Fruit fly (Drosophila melanogaster) whole organism, embryonic: ENCODE results near the gene CG17221.

Experiments used
- Antp ChIP-seq: fragments of 200-800 bp; sonication (Bioruptor generic); optimal IDR thresholded peaks from 3 replicates; lab custom pipeline; 2016; ENCODE audit warnings: missing biosample characterization, missing genetic modification characterization
- Atf6 ChIP-seq: fragments of 200-800 bp; sonication (Bioruptor generic); IDR thresholded peaks from 2 replicates; pipeline ENCODE4 v1.3.6; 2022; ENCODE audit warnings: missing biosample characterization, missing genetic modification characterization
- CG12769 ChIP-seq: fragments of 200-800 bp; sonication (Bioruptor generic); optimal IDR thresholded peaks from 2 replicates; lab custom pipeline; 2019; ENCODE audit warnings: missing biosample characterization, mild to moderate bottlenecking, missing genetic modification characterization, moderate library complexity
- CG15011 ChIP-seq: fragments of 200-800 bp; sonication (Bioruptor generic); optimal IDR thresholded peaks from 3 replicates; lab custom pipeline; 2018; ENCODE audit warnings: missing biosample characterization, mild to moderate bottlenecking, missing genetic modification characterization
- CG1529 ChIP-seq: fragments of 200-800 bp; sonication (Bioruptor generic); optimal IDR thresholded peaks from 3 replicates; lab custom pipeline; 2018; ENCODE audit warnings: missing biosample characterization, missing genetic modification characterization
- CG18476 ChIP-seq: fragments of 200-800 bp; sonication (Bioruptor generic); optimal IDR thresholded peaks from 2 replicates; lab custom pipeline; 2016; ENCODE audit warnings: missing biosample characterization, mild to moderate bottlenecking, missing genetic modification characterization
- CG18599 ChIP-seq: fragments of 200-800 bp; sonication (Bioruptor generic); optimal IDR thresholded peaks from 3 replicates; lab custom pipeline; 2017; ENCODE audit warnings: missing biosample characterization, missing genetic modification characterization, mild to moderate bottlenecking, moderate library complexity, missing genetic modification reagents
- CG34376 ChIP-seq: fragments of 200-800 bp; sonication (Bioruptor generic); optimal IDR thresholded peaks from 2 replicates; lab custom pipeline; 2018; ENCODE audit warnings: missing biosample characterization, mild to moderate bottlenecking, missing genetic modification characterization
- CG42726 ChIP-seq: fragments of 200-800 bp; sonication (Bioruptor generic); IDR thresholded peaks from 2 replicates; pipeline ENCODE4 v1.3.6; 2022; ENCODE audit warnings: missing biosample characterization, missing genetic modification characterization; ENCODE audit not compliant: partially characterized antibody
- CG5180 ChIP-seq: fragments of 200-800 bp; sonication (Bioruptor generic); optimal IDR thresholded peaks from 3 replicates; lab custom pipeline; 2017; ENCODE audit warnings: missing biosample characterization, missing genetic modification characterization, mild to moderate bottlenecking, moderate library complexity, missing genetic modification reagents
- CG7745 ChIP-seq: fragments of 200-800 bp; sonication (Bioruptor generic); optimal IDR thresholded peaks from 2 replicates; lab custom pipeline; 2018; ENCODE audit warnings: missing biosample characterization, mild to moderate bottlenecking, missing genetic modification characterization, moderate library complexity
- CoRest ChIP-seq: fragments of 200-800 bp; sonication (Bioruptor generic); optimal IDR thresholded peaks from 3 replicates; lab custom pipeline; 2018; ENCODE audit warnings: missing biosample characterization, mild to moderate bottlenecking, missing genetic modification characterization, moderate library complexity
- Deaf1 ChIP-seq: fragments of 200-800 bp; optimal IDR thresholded peaks from 3 replicates; lab custom pipeline; 2019; ENCODE audit warnings: missing biosample characterization, mild to moderate bottlenecking, missing genetic modification characterization, moderate library complexity
- Dek ChIP-seq: fragments of 200-800 bp; sonication (Bioruptor generic); optimal IDR thresholded peaks from 3 replicates; lab custom pipeline; 2019; ENCODE audit warnings: missing biosample characterization, mild to moderate bottlenecking, missing genetic modification characterization, moderate library complexity
- Fer1 ChIP-seq: fragments of 200-800 bp; sonication (Bioruptor generic); optimal IDR thresholded peaks from 2 replicates; lab custom pipeline; 2017; ENCODE audit warnings: missing biosample characterization, mild to moderate bottlenecking, missing genetic modification characterization
- Hey ChIP-seq: fragments of 200-800 bp; sonication (Bioruptor generic); optimal IDR thresholded peaks from 3 replicates; lab custom pipeline; 2018; ENCODE audit warnings: missing biosample characterization, mild to moderate bottlenecking, missing genetic modification characterization
- HmgZ ChIP-seq: fragments of 200-800 bp; sonication (Bioruptor generic); optimal IDR thresholded peaks from 2 replicates; lab custom pipeline; 2018; ENCODE audit warnings: missing biosample characterization, mild to moderate bottlenecking, missing genetic modification characterization
- Hr3 ChIP-seq: fragments of 200-800 bp; sonication (Bioruptor generic); optimal IDR thresholded peaks from 3 replicates; lab custom pipeline; 2016; ENCODE audit warnings: missing biosample characterization, missing genetic modification characterization
- Hsf ChIP-seq: fragments of 200-800 bp; sonication (Bioruptor generic); optimal IDR thresholded peaks from 3 replicates; lab custom pipeline; 2016; ENCODE audit warnings: missing biosample characterization, missing genetic modification characterization
- MBD-R2 ChIP-seq: fragments of 200-800 bp; sonication (Bioruptor generic); IDR thresholded peaks from 2 replicates; pipeline ENCODE4 v1.3.6; 2022; ENCODE audit warnings: missing biosample characterization, missing genetic modification characterization
- NC2α ChIP-seq: fragments of 200-800 bp; sonication (Bioruptor generic); optimal IDR thresholded peaks from 2 replicates; lab custom pipeline; 2016; ENCODE audit warnings: missing biosample characterization, missing genetic modification characterization
- NFAT ChIP-seq: fragments of 200-800 bp; sonication (Bioruptor generic); IDR thresholded peaks from 2 replicates; pipeline ENCODE4 v1.3.6; 2022; ENCODE audit warnings: missing biosample characterization, missing genetic modification characterization
- Pdp1 ChIP-seq, 2 experiments: fragments of 200-800 bp; sonication (Bioruptor generic); optimal IDR thresholded peaks; 3 replicates each; lab custom pipeline; 2016; ENCODE audit warnings: missing biosample characterization in 2 of 2, missing genetic modification characterization in 2 of 2, mild to moderate bottlenecking in 1 of 2, moderate library complexity in 1 of 2
- Poxn ChIP-seq: fragments of 200-800 bp; sonication (Bioruptor generic); IDR thresholded peaks from 2 replicates; pipeline ENCODE4 v1.3.6; 2022; ENCODE audit warnings: missing biosample characterization, missing genetic modification characterization
- Ravus ChIP-seq: fragments of 200-800 bp; sonication (Bioruptor generic); IDR thresholded peaks from 2 replicates; pipeline ENCODE4 v1.3.6; 2022; ENCODE audit warnings: missing biosample characterization, missing genetic modification characterization
- Vsx1 ChIP-seq: fragments of 200-800 bp; sonication (Bioruptor generic); optimal IDR thresholded peaks from 2 replicates; lab custom pipeline; 2017; ENCODE audit warnings: missing biosample characterization, mild to moderate bottlenecking, missing genetic modification characterization, missing genetic modification reagents
- ash1 ChIP-seq: fragments of 200-800 bp; sonication (Bioruptor generic); optimal IDR thresholded peaks from 2 replicates; lab custom pipeline; 2018; ENCODE audit warnings: missing biosample characterization, mild to moderate bottlenecking, missing genetic modification characterization
- caup ChIP-seq: fragments of 200-800 bp; sonication (Bioruptor generic); optimal IDR thresholded peaks from 3 replicates; lab custom pipeline; 2017; ENCODE audit warnings: missing biosample characterization, mild to moderate bottlenecking, missing genetic modification characterization, moderate library complexity; ENCODE audit not compliant: severe bottlenecking
- chinmo ChIP-seq: fragments of 200-800 bp; sonication (Bioruptor generic); IDR thresholded peaks from 4 replicates; pipeline ENCODE4 v1.3.6; 2022; ENCODE audit warnings: missing biosample characterization, missing genetic modification characterization; ENCODE audit not compliant: partially characterized antibody
- da ChIP-seq: fragments of 200-800 bp; sonication (Bioruptor generic); optimal IDR thresholded peaks from 2 replicates; lab custom pipeline; 2016; ENCODE audit warnings: missing biosample characterization, missing genetic modification characterization
- esg ChIP-seq: fragments of 200-800 bp; sonication (Bioruptor generic); conservative IDR thresholded peaks from 2 replicates; pipeline ENCODE4 v1.3.6; 2022; ENCODE audit warnings: missing biosample characterization, missing genetic modification characterization
- ftz-f1 ChIP-seq: fragments of 200-800 bp; sonication (Bioruptor generic); optimal IDR thresholded peaks from 2 replicates; lab custom pipeline; 2016; ENCODE audit warnings: missing biosample characterization, missing genetic modification characterization
- grn ChIP-seq: fragments of 200-800 bp; sonication (Bioruptor generic); optimal IDR thresholded peaks from 3 replicates; lab custom pipeline; 2017; ENCODE audit warnings: missing biosample characterization, missing genetic modification characterization
- hb ChIP-seq: fragments of 200-800 bp; sonication (Bioruptor generic); IDR thresholded peaks from 3 replicates; pipeline ENCODE4 v1.3.6; 2022; ENCODE audit warnings: missing biosample characterization, missing genetic modification characterization; ENCODE audit not compliant: partially characterized antibody
- lab ChIP-seq: fragments of 200-800 bp; sonication (Bioruptor generic); optimal IDR thresholded peaks from 3 replicates; lab custom pipeline; 2017; ENCODE audit warnings: missing biosample characterization, missing genetic modification characterization, mild to moderate bottlenecking, moderate library complexity, missing genetic modification reagents
- mam ChIP-seq: fragments of 200-800 bp; sonication (Bioruptor generic); optimal IDR thresholded peaks from 3 replicates; lab custom pipeline; 2016; ENCODE audit warnings: missing biosample characterization, missing genetic modification characterization
- mirr ChIP-seq: fragments of 200-800 bp; sonication (Bioruptor generic); optimal IDR thresholded peaks from 3 replicates; lab custom pipeline; 2018; ENCODE audit warnings: missing biosample characterization, mild to moderate bottlenecking, missing genetic modification characterization
- nerfin-1 ChIP-seq: fragments of 200-800 bp; sonication (Bioruptor generic); optimal IDR thresholded peaks from 3 replicates; lab custom pipeline; 2019; ENCODE audit warnings: missing biosample characterization, mild to moderate bottlenecking, missing genetic modification characterization, moderate library complexity
- onecut ChIP-seq: fragments of 200-800 bp; sonication (Bioruptor generic); IDR thresholded peaks from 2 replicates; pipeline ENCODE4 v1.3.6; 2022; ENCODE audit warnings: missing biosample characterization, missing genetic modification characterization
- peb ChIP-seq: fragments of 200-800 bp; sonication (Bioruptor generic); IDR thresholded peaks from 2 replicates; pipeline ENCODE4 v1.3.6; 2022; ENCODE audit warnings: missing biosample characterization, missing genetic modification characterization
- phol ChIP-seq: fragments of 200-800 bp; sonication (Bioruptor generic); optimal IDR thresholded peaks from 3 replicates; lab custom pipeline; 2018; ENCODE audit warnings: missing biosample characterization, mild to moderate bottlenecking, missing genetic modification characterization, moderate library complexity
- ro ChIP-seq: fragments of 200-800 bp; sonication (Bioruptor generic); IDR thresholded peaks from 2 replicates; pipeline ENCODE4 v1.3.6; 2022; ENCODE audit warnings: missing biosample characterization, missing genetic modification characterization
- sd ChIP-seq: fragments of 200-800 bp; sonication (Bioruptor generic); optimal IDR thresholded peaks from 3 replicates; lab custom pipeline; 2018; ENCODE audit warnings: missing biosample characterization, mild to moderate bottlenecking, missing genetic modification characterization, moderate library complexity
- sob ChIP-seq: fragments of 200-800 bp; sonication (Bioruptor generic); IDR thresholded peaks from 2 replicates; pipeline ENCODE4 v1.3.6; 2022; ENCODE audit warnings: missing biosample characterization, missing genetic modification characterization
- wek ChIP-seq: fragments of 200-800 bp; sonication (Bioruptor generic); optimal IDR thresholded peaks from 3 replicates; lab custom pipeline; 2018; ENCODE audit warnings: missing biosample characterization, mild to moderate bottlenecking, missing genetic modification characterization, moderate library complexity

Gene CG17221

DNA sequence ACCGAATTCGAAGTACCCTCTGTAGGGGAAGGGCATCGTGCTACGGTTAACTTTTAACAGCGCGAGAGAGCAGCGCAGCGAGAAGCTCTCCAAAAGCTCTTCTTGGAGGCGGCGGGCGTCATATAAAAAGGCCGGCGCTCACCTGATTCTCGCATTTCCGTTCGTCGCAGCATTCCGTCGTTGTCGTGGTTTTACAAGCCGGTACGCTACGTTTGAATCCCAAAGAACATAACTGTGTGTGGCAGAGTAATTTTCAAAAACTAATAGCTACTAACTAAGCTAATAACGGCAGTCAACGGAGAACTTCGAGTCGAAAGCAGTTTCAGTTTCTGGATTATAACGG is 16.6 kb downstream of the CG17221 start, which contains the start of gene FASN1 (continued):
- TF ChIP-seq sob (GFP tag; lab: Robert Waterston, UW) (0 out of 2 replicates have a peak, but pooled peaks have one; percentile 22), lab (GFP tag; lab: Kevin White, UChicago) (peak; percentile 26), NC2α (GFP tag; lab: Kevin White, UChicago) (peak; percentile 11), nerfin-1 (tag; lab: Kevin White, UChicago) (peak; percentile 12), peb (GFP tag; lab: Robert Waterston, UW) (0 out of 2 replicates have a peak, but pooled peaks have one; percentile 21), hb (GFP tag; lab: Robert Waterston, UW) (0 out of 3 replicates have a peak, but pooled peaks have one; percentile 49), mam (GFP tag; lab: Kevin White, UChicago) (no peak), phol (tag; lab: Kevin White, UChicago) (no peak), Antp (GFP tag; lab: Kevin White, UChicago) (peak; percentile 10), Atf6 (GFP tag; lab: Robert Waterston, UW) (peak; percentile 25; the same call in 1 of the 2 replicates), CG7745 (tag; lab: Kevin White, UChicago) (no peak), ro (GFP tag; lab: Robert Waterston, UW) (peak; percentile 2; the same call in 1 of the 2 replicates), Hey (tag; lab: Kevin White, UChicago) (peak; percentile 8), da (no peak), CG42726 (GFP tag; lab: Robert Waterston, UW) (0 out of 2 replicates have a peak, but pooled peaks have one; percentile 31), chinmo (0 out of 4 replicates have a peak, but pooled peaks have one; percentile 60), Dek (tag; lab: Kevin White, UChicago) (no peak)
- TF ChIP-seq, all 482 proteins: peak for 86

DNA sequence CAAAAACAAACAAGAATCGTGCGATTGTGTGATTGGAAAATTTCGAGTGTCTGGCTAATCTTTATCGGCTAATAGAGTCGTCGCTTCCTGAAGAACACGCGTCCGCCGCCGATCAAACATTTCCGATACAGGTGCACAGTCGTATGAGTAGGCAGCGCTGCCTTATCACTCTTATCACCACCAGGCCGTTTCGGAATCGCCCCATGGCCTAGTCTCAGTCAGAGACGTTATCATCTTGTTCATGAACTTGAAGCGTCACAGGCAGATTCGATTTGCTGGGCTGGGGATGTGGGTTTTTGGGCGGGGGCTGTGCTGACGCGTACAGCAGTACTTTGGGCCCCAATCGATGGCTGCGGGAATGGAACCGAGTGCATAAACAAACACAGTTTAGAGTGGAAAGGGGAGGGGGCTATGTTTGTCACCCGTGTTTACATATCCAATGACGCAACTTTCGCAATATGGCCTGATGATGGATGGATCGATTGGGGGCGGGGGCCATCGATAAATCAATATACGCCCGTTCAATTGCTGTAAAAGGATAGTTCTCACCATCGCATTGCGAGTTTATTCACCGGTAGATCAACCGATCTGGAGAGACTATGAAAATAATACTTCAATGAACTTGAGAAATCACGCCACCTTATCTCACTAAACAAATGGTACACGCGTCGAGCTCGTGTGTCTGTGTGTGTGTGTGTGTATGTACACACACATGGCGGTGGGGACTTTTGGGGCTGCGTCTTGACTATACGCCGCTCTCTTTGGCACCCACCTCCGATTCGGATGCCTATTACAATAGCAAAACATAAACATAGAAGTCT is 18.4 kb downstream of the CG17221 start:
- TF ChIP-seq mirr (GFP tag; lab: Kevin White, UChicago) (peak; percentile 94), wek (GFP tag; lab: Kevin White, UChicago) (peak; percentile 27), Poxn (no peak), caup (peak; percentile 32), Ravus (no peak), HmgZ (tag; lab: Kevin White, UChicago) (peak; percentile 40), ftz-f1 (GFP tag; lab: Kevin White, UChicago) (peak; percentile 78), NFAT (peak; percentile 44; the same call in 1 of the 2 replicates), chinmo (0 out of 4 replicates have a peak, but pooled peaks have one; percentile 37), ash1 (peak; percentile 4), CG5180 (GFP tag; lab: Kevin White, UChicago) (peak; percentile 15), CG1529 (GFP tag; lab: Kevin White, UChicago) (no peak), Fer1 (peak; percentile 28), Deaf1 (tag; lab: Kevin White, UChicago) (no peak), Hr3 (GFP tag; lab: Kevin White, UChicago) (no peak), grn (GFP tag; lab: Kevin White, UChicago) (peak; percentile 99), CoRest (tag; lab: Kevin White, UChicago) (no peak), CG18599 (GFP tag; lab: Kevin White, UChicago) (peak; percentile 59), Vsx1 (GFP tag; lab: Kevin White, UChicago) (peak; percentile 98), Pdp1 (GFP tag; optimal IDR thresholded peaks at IDR 0.05; lab: Kevin White, UChicago) (peak in 1 of 2 experiments; percentile 64), CG15011 (peak; percentile 13), Hsf (no peak), MBD-R2 (GFP tag; lab: Robert Waterston, UW) (no peak), sd (tag; lab: Kevin White, UChicago) (peak; percentile 75), CG18476 (GFP tag; lab: Kevin White, UChicago) (no peak), Dek (tag; lab: Kevin White, UChicago) (peak; percentile 16), CG12769 (tag; lab: Kevin White, UChicago) (peak; percentile 32), CG34376 (GFP tag; lab: Kevin White, UChicago) (peak; percentile 94), esg (GFP tag; lab: Robert Waterston, UW) (no peak), onecut (GFP tag; lab: Robert Waterston, UW) (peak; percentile 5; the same call in 1 of the 2 replicates)
